Worm (Caenorhabditis elegans) whole organism, young adult: ENCODE results near the gene F58G6.7.
A peak's percentile ranks its signal among the peaks of the same experiment; 100 is the strongest.

Source experiments
- B0035.1 ChIP-seq: sonication (generic microtip); optimal IDR thresholded peaks from 2 replicates; lab custom pipeline; 2016; ENCODE audit warnings: missing genetic modification characterization, mild to moderate bottlenecking, missing compliant biosample characterization, missing genotype, missing genetic modification reagents
- F10E7.11 ChIP-seq: sonication (generic microtip); optimal IDR thresholded peaks from 2 replicates; lab custom pipeline; 2017; ENCODE audit warnings: mild to moderate bottlenecking, missing genetic modification characterization, moderate library complexity, missing compliant biosample characterization
- F22D6.2 ChIP-seq: sonication (generic microtip); optimal IDR thresholded peaks from 2 replicates; lab custom pipeline; 2016; ENCODE audit warnings: mild to moderate bottlenecking, missing genetic modification characterization, missing compliant biosample characterization
- F52B5.7 ChIP-seq: sonication (generic microtip); optimal IDR thresholded peaks from 2 replicates; lab custom pipeline; 2016; ENCODE audit warnings: mild to moderate bottlenecking, missing genetic modification characterization, missing compliant biosample characterization
- T07F8.4 ChIP-seq: sonication (generic microtip); optimal IDR thresholded peaks from 2 replicates; lab custom pipeline; 2016; ENCODE audit warnings: mild to moderate bottlenecking, missing genetic modification characterization, moderate library complexity, missing compliant biosample characterization
- Y53F4B.3 ChIP-seq: fragments of 200-800 bp; sonication (Bioruptor generic); IDR thresholded peaks from 2 replicates; pipeline ENCODE4 v1.3.6; 2022; ENCODE audit warnings: missing genetic modification reagents, missing genetic modification characterization, missing compliant biosample characterization
- Y79H2A.3 ChIP-seq: fragments of 200-800 bp; sonication (Bioruptor generic); conservative IDR thresholded peaks from 2 replicates; pipeline ENCODE4 v1.3.6; 2022; ENCODE audit warnings: missing genetic modification reagents, missing genetic modification characterization, missing compliant biosample characterization
- Y95B8A.8 ChIP-seq: fragments of 200-800 bp; sonication (Bioruptor generic); IDR thresholded peaks from 2 replicates; pipeline ENCODE4 v1.3.6; 2022; ENCODE audit warnings: missing genetic modification reagents, missing genetic modification characterization, missing compliant biosample characterization
- aptf-3 ChIP-seq: fragments of 200-800 bp; sonication (Bioruptor generic); IDR thresholded peaks from 2 replicates; pipeline ENCODE4 v1.3.6; 2022; ENCODE audit warnings: missing genetic modification characterization, missing compliant biosample characterization
- attf-5 ChIP-seq: fragments of 200-800 bp; sonication (Bioruptor generic); optimal IDR thresholded peaks from 2 replicates; lab custom pipeline; 2018; ENCODE audit warnings: mild to moderate bottlenecking, missing genetic modification characterization, missing compliant biosample characterization
- attf-6 ChIP-seq: fragments of 200-800 bp; sonication (Bioruptor generic); IDR thresholded peaks from 2 replicates; pipeline ENCODE4 v1.3.6; 2022; ENCODE audit warnings: missing genetic modification reagents, missing genetic modification characterization, missing compliant biosample characterization
- ccch-3 ChIP-seq: fragments of 200-800 bp; sonication (Bioruptor generic); optimal IDR thresholded peaks from 2 replicates; lab custom pipeline; 2018; ENCODE audit warnings: mild to moderate bottlenecking, missing genetic modification characterization, missing compliant biosample characterization
- cebp-1 ChIP-seq, 2 experiments: fragments of 200-800 bp in 1 of 2; sonication (Bioruptor generic) in 1 of 2; sonication (generic microtip) in 1 of 2; IDR thresholded peaks in 1 of 2; optimal IDR thresholded peaks in 1 of 2; 2 replicates each; pipeline versions ENCODE4 v1.3.6 to Lab custom; 2017 to 2022; ENCODE audit warnings: missing compliant biosample characterization in 2 of 2, missing genetic modification characterization in 2 of 2, mild to moderate bottlenecking in 1 of 2, missing genetic modification reagents in 1 of 2, moderate library complexity in 1 of 2
- cebp-2 ChIP-seq: fragments of 200-800 bp; sonication (Bioruptor generic); IDR thresholded peaks from 2 replicates; pipeline ENCODE4 v1.3.6; 2022; ENCODE audit warnings: missing genetic modification characterization, missing compliant biosample characterization
- ceh-58 ChIP-seq: fragments of 200-800 bp; sonication (Bioruptor generic); IDR thresholded peaks from 2 replicates; pipeline ENCODE4 v1.3.6; 2022; ENCODE audit warnings: missing genetic modification characterization, missing compliant biosample characterization
- chd-7 ChIP-seq: sonication (generic microtip); optimal IDR thresholded peaks from 2 replicates; lab custom pipeline; 2016; ENCODE audit warnings: mild to moderate bottlenecking, missing genetic modification characterization, moderate library complexity, missing compliant biosample characterization
- die-1 ChIP-seq: sonication (generic microtip); optimal IDR thresholded peaks from 2 replicates; lab custom pipeline; 2016; ENCODE audit warnings: missing genotype, mild to moderate bottlenecking, missing genetic modification characterization, missing compliant biosample characterization
- dpff-1 ChIP-seq: sonication (generic microtip); optimal IDR thresholded peaks from 2 replicates; lab custom pipeline; 2017; ENCODE audit warnings: mild to moderate bottlenecking, missing genetic modification characterization, missing compliant biosample characterization
- dpl-1 ChIP-seq: fragments of 150-350 bp; optimal IDR thresholded peaks from 2 replicates; lab custom pipeline; 2014; ENCODE audit warnings: missing biosample characterization, missing genetic modification reagents, missing genetic modification characterization
- hlh-12 ChIP-seq: sonication (generic microtip); optimal IDR thresholded peaks from 2 replicates; lab custom pipeline; 2016; ENCODE audit warnings: missing genetic modification characterization, missing compliant biosample characterization
- hmg-20 ChIP-seq: fragments of 200-800 bp; sonication (Bioruptor generic); IDR thresholded peaks from 2 replicates; pipeline ENCODE4 v1.3.6; 2022; ENCODE audit warnings: missing genetic modification reagents, missing genetic modification characterization, missing compliant biosample characterization
- madf-10 ChIP-seq: sonication (generic microtip); optimal IDR thresholded peaks from 2 replicates; lab custom pipeline; 2016; ENCODE audit warnings: mild to moderate bottlenecking, missing genetic modification characterization, missing compliant biosample characterization
- madf-3 ChIP-seq: fragments of 200-800 bp; sonication (Bioruptor generic); IDR thresholded peaks from 2 replicates; pipeline ENCODE4 v1.3.6; 2022; ENCODE audit warnings: missing genetic modification reagents, missing genetic modification characterization, missing compliant biosample characterization
- madf-6 ChIP-seq: fragments of 200-800 bp; sonication (Bioruptor generic); IDR thresholded peaks from 2 replicates; pipeline ENCODE4 v1.3.6; 2022; ENCODE audit warnings: missing genetic modification reagents, missing genetic modification characterization, missing compliant biosample characterization
- mcd-1 ChIP-seq: fragments of 200-800 bp; sonication (Bioruptor generic); IDR thresholded peaks from 2 replicates; pipeline ENCODE4 v1.3.6; 2022; ENCODE audit warnings: missing genetic modification reagents, missing genetic modification characterization, missing compliant biosample characterization
- mel-28 ChIP-seq: sonication (generic microtip); optimal IDR thresholded peaks from 2 replicates; lab custom pipeline; 2016; ENCODE audit warnings: borderline replicate concordance, mild to moderate bottlenecking, missing genetic modification characterization, missing compliant biosample characterization
- mes-4 ChIP-seq: sonication (generic microtip); optimal IDR thresholded peaks from 2 replicates; lab custom pipeline; 2016; ENCODE audit warnings: missing genotype, missing genetic modification characterization, missing compliant biosample characterization
- nhr-120 ChIP-seq: fragments of 200-800 bp; sonication (Bioruptor generic); IDR thresholded peaks from 2 replicates; pipeline ENCODE4 v1.3.6; 2022; ENCODE audit warnings: missing genetic modification characterization, missing compliant biosample characterization
- nhr-27 ChIP-seq: fragments of 200-800 bp; sonication (Bioruptor generic); optimal IDR thresholded peaks from 2 replicates; lab custom pipeline; 2018; ENCODE audit warnings: mild to moderate bottlenecking, missing genetic modification characterization, moderate library complexity, missing compliant biosample characterization
- nhr-80 ChIP-seq: sonication (generic microtip); optimal IDR thresholded peaks from 2 replicates; lab custom pipeline; 2016; ENCODE audit warnings: missing genetic modification characterization, missing compliant biosample characterization
- pbrm-1 ChIP-seq: fragments of 200-800 bp; sonication (Bioruptor generic); IDR thresholded peaks from 2 replicates; pipeline ENCODE4 v1.3.6; 2022; ENCODE audit warnings: missing genetic modification reagents, missing genetic modification characterization, missing compliant biosample characterization
- rcor-1 ChIP-seq: fragments of 200-800 bp; sonication (Bioruptor generic); IDR thresholded peaks from 2 replicates; pipeline ENCODE4 v1.3.6; 2022; ENCODE audit warnings: missing genetic modification reagents, missing genetic modification characterization, missing compliant biosample characterization
- rec-8 ChIP-seq, 2 experiments: sonication (generic microtip); optimal IDR thresholded peaks; 2 replicates each; lab custom pipeline; 2016; ENCODE audit warnings: mild to moderate bottlenecking in 2 of 2, missing genetic modification characterization in 2 of 2, missing genetic modification reagents in 2 of 2, missing genotype in 2 of 2, missing biosample characterization in 1 of 2, missing compliant biosample characterization in 1 of 2, moderate library complexity in 1 of 2
- sdz-38 ChIP-seq: sonication (generic microtip); optimal IDR thresholded peaks from 2 replicates; lab custom pipeline; 2016; ENCODE audit warnings: missing genotype, missing genetic modification characterization, missing compliant biosample characterization
- sea-2 ChIP-seq: fragments of 200-800 bp; sonication (Bioruptor generic); IDR thresholded peaks from 2 replicates; pipeline ENCODE4 v1.3.6; 2022; ENCODE audit warnings: missing genetic modification characterization, missing compliant biosample characterization
- sptf-2 ChIP-seq: fragments of 200-800 bp; sonication (Bioruptor generic); optimal IDR thresholded peaks from 2 replicates; lab custom pipeline; 2018; ENCODE audit warnings: mild to moderate bottlenecking, missing genetic modification characterization, missing compliant biosample characterization
- unc-130 ChIP-seq: sonication (generic microtip); optimal IDR thresholded peaks from 2 replicates; lab custom pipeline; 2016; ENCODE audit warnings: missing genetic modification reagents, missing genetic modification characterization, missing compliant biosample characterization
- ztf-25 ChIP-seq: fragments of 200-800 bp; sonication (Bioruptor generic); IDR thresholded peaks from 2 replicates; pipeline ENCODE4 v1.3.6; 2022; ENCODE audit warnings: missing genetic modification reagents, missing genetic modification characterization, missing compliant biosample characterization
- ztf-26 ChIP-seq: sonication (generic microtip); optimal IDR thresholded peaks from 2 replicates; lab custom pipeline; 2017; ENCODE audit warnings: missing genetic modification characterization, missing compliant biosample characterization
- ztf-28 ChIP-seq: fragments of 200-800 bp; sonication (Bioruptor generic); IDR thresholded peaks from 2 replicates; pipeline ENCODE4 v1.3.6; 2022; ENCODE audit warnings: missing genetic modification reagents, missing genetic modification characterization, missing compliant biosample characterization
- ztf-3 ChIP-seq: fragments of 200-800 bp; sonication (Bioruptor generic); optimal IDR thresholded peaks from 2 replicates; lab custom pipeline; 2018; ENCODE audit warnings: mild to moderate bottlenecking, missing genetic modification characterization, missing compliant biosample characterization
- ztf-6 ChIP-seq: fragments of 200-800 bp; sonication (Bioruptor generic); IDR thresholded peaks from 2 replicates; pipeline ENCODE4 v1.3.6; 2022; ENCODE audit warnings: missing genetic modification reagents, missing genetic modification characterization, missing compliant biosample characterization

Gene F58G6.7

DNA sequence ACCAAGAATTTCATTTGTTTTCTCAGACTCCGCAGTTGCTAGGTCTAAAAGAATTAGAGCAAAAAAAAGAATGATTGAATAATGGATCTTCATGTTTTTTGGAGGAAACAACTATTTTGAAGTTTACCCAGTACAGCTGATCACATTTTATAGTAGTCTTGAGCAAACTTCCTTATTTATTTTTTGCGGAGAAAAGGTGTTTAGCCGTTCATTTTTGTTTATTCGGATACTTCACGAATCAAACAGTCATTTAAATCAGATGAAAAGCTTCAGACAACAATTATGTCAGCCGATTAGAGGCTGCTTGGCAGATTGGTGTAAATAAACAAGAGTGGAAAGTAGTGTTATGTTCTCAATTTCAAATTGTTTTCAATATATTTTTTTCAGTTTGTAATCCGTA lies 29.8 kb upstream of the F58G6.7 start, which contains the start of gene W09C2.8:
W09C2.8 (minus strand) TSS at position 101 of the 400 bp plus-strand sequence.
- TF ChIP-seq dpl-1 (GFP tag; lab: Kevin White, UChicago) (no peak), F10E7.11 (no peak), T07F8.4 (tag; lab: Kevin White, UChicago) (no peak), B0035.1 (tag; lab: Kevin White, UChicago) (no peak), Y53F4B.3 (GFP tag; lab: Robert Waterston, UW) (no peak), dpff-1 (no peak), F22D6.2 (tag; lab: Kevin White, UChicago) (no peak), aptf-3 (no peak), Y95B8A.8 (GFP tag; lab: Robert Waterston, UW) (no peak), cebp-1 (GFP tag; IDR thresholded peaks at IDR 0.05; lab: Robert Waterston, UW) (no peak), cebp-1 (tag; optimal IDR thresholded peaks at IDR 0.05; lab: Kevin White, UChicago) (no peak), cebp-2 (GFP tag; lab: Robert Waterston, UW) (no peak), ztf-28 (GFP tag; lab: Robert Waterston, UW) (no peak), F52B5.7 (tag; lab: Kevin White, UChicago) (no peak), hmg-20 (GFP tag; lab: Robert Waterston, UW) (no peak), ccch-3 (GFP tag; lab: Kevin White, UChicago) (no peak), ztf-6 (no peak), ztf-25 (no peak)

DNA sequence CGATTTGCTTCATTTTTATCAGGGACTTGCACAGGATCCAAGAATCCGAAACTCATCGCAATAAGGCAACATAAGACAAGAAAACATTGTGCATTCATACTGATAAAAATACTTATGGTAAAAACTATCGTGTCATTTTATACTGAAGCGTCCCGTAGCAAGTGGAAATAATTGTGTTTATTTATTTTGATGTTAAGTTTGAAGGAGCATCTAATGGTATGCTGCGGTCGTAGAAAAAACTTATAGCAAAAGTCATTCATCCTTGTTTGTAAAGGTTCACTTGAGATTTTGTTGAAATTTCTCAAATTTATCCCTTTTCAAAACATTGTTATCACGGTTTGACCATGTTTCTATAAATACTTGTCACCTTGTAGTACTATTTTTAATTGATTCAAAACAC lies 29.1 kb upstream of the F58G6.7 start, which contains the start of gene W09C2.10:
W09C2.10 (minus strand) TSS at position 101 of the 400 bp plus-strand sequence.
- no peak for TF ChIP-seq sdz-38
- TF ChIP-seq mes-4 (tag; lab: Kevin White, UChicago), result no peak
- TF ChIP-seq ceh-58, result no peak
- TF ChIP-seq die-1 (tag; lab: Kevin White, UChicago), result no peak
- no peak for TF ChIP-seq mcd-1
- no peak for TF ChIP-seq rec-8 (tag; optimal IDR thresholded peaks at IDR 0.05; lab: Kevin White, UChicago)
- no peak for TF ChIP-seq ztf-26 (tag; lab: Kevin White, UChicago)

DNA sequence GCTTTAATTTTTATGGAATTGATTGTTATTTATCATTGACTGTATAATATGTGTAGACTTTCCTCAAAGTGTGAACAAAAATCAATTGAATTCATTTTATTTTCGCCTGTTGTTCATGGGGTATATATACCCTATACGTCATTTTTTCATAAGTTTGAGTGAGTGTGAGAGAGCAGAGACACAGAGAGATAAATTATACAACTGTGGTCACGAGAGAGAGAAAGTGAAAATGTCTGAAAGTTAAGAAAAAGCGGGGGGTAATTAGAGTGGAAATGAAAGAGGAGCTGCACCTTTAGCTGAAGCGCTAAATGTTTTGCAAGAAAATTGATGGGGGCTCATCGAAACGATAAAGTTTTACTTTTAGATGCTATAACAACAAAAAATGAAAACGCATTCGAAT lies 28.3 kb upstream of the F58G6.7 start:
- TF ChIP-seq attf-5 (GFP tag; lab: Kevin White, UChicago), result peak; percentile 3
- no peak for TF ChIP-seq mel-28
- peak; percentile 36 for TF ChIP-seq nhr-80
- TF ChIP-seq madf-6 (GFP tag; lab: Robert Waterston, UW), result no peak
- no peak for TF ChIP-seq nhr-27 (tag; lab: Kevin White, UChicago)
- no peak for TF ChIP-seq cebp-1 (GFP tag; IDR thresholded peaks at IDR 0.05; lab: Robert Waterston, UW)
- peak; percentile 3 for TF ChIP-seq cebp-1 (tag; optimal IDR thresholded peaks at IDR 0.05; lab: Kevin White, UChicago)
- TF ChIP-seq ztf-3, result no peak

DNA sequence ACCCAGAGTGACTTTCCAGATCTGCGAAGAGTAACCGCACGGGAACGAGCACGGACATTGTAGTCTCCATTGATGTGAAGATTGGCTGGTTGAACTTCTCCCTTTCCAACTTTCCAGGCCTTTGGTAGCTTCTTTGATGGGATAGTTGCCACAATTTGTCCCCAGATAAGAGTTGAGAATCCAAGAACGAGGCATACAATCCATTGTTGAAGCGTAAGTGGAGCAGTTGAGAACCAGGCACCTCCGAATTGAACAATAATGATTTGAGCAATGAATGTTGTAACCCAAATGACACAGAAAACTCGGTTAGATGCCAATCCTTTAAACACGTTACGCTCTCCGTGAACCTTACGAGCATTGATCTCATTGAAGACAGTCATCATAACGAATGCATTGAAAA lies 27.1 kb upstream of the F58G6.7 start:
- TF ChIP-seq Y79H2A.3 (GFP tag; lab: Robert Waterston, UW) (no peak), hlh-12 (tag; lab: Kevin White, UChicago) (no peak), ztf-26 (tag; lab: Kevin White, UChicago) (no peak), unc-130 (GFP tag; lab: Kevin White, UChicago) (no peak), sptf-2 (GFP tag; lab: Kevin White, UChicago) (no peak), chd-7 (tag; lab: Kevin White, UChicago) (no peak), sea-2 (GFP tag; lab: Robert Waterston, UW) (no peak), Y95B8A.8 (GFP tag; lab: Robert Waterston, UW) (no peak), attf-6 (GFP tag; lab: Robert Waterston, UW) (no peak), F10E7.11 (no peak), rcor-1 (GFP tag; lab: Robert Waterston, UW) (no peak), nhr-120 (no peak), pbrm-1 (GFP tag; lab: Robert Waterston, UW) (no peak), madf-10 (tag; lab: Kevin White, UChicago) (no peak), madf-3 (GFP tag; lab: Robert Waterston, UW) (no peak)
- TF ChIP-seq, all 124 proteins: peak for 0
